Fruit fly (Drosophila melanogaster) whole organism, embryonic: ENCODE measurements around the gene CG11980.

Source experiments
- Atf3 ChIP-seq: fragments of 200-800 bp; sonication (Bioruptor generic); optimal IDR thresholded peaks from 3 replicates; lab custom pipeline; 2016; ENCODE audit warnings: missing biosample characterization, missing genetic modification characterization
- BtbVII ChIP-seq: fragments of 200-800 bp; sonication (Bioruptor generic); optimal IDR thresholded peaks from 3 replicates; lab custom pipeline; 2017; ENCODE audit warnings: missing biosample characterization, mild to moderate bottlenecking, missing genetic modification characterization
- CG10147 ChIP-seq: fragments of 200-800 bp; sonication (Bioruptor generic); optimal IDR thresholded peaks from 2 replicates; lab custom pipeline; 2019; ENCODE audit warnings: missing biosample characterization, mild to moderate bottlenecking, missing genetic modification characterization, moderate library complexity
- CG10431 ChIP-seq: fragments of 200-800 bp; sonication (Bioruptor generic); optimal IDR thresholded peaks from 3 replicates; lab custom pipeline; 2018; ENCODE audit warnings: missing biosample characterization, mild to moderate bottlenecking, missing genetic modification characterization
- CG11695 ChIP-seq: fragments of 200-800 bp; sonication (Bioruptor generic); IDR thresholded peaks from 3 replicates; pipeline ENCODE4 v1.3.6; 2022; ENCODE audit warnings: missing biosample characterization, missing genetic modification characterization
- CG12942 ChIP-seq: fragments of 200-800 bp; sonication (Bioruptor generic); optimal IDR thresholded peaks from 3 replicates; lab custom pipeline; 2016; ENCODE audit warnings: missing biosample characterization, missing genetic modification characterization
- CG15011 ChIP-seq: fragments of 200-800 bp; sonication (Bioruptor generic); optimal IDR thresholded peaks from 3 replicates; lab custom pipeline; 2018; ENCODE audit warnings: missing biosample characterization, mild to moderate bottlenecking, missing genetic modification characterization
- CG15269 ChIP-seq: fragments of 200-800 bp; sonication (Bioruptor generic); optimal IDR thresholded peaks from 2 replicates; lab custom pipeline; 2018; ENCODE audit warnings: missing biosample characterization, mild to moderate bottlenecking, missing genetic modification characterization, moderate library complexity
- CG1602 ChIP-seq: fragments of 200-800 bp; sonication (Bioruptor generic); optimal IDR thresholded peaks from 3 replicates; lab custom pipeline; 2016; ENCODE audit warnings: missing biosample characterization, missing genetic modification characterization
- CG1647 ChIP-seq: fragments of 200-800 bp; sonication (Bioruptor generic); optimal IDR thresholded peaks from 3 replicates; lab custom pipeline; 2016; ENCODE audit warnings: missing biosample characterization, missing genetic modification characterization
- CG17385 ChIP-seq: fragments of 200-800 bp; sonication (Bioruptor generic); optimal IDR thresholded peaks from 3 replicates; lab custom pipeline; 2018; ENCODE audit warnings: missing biosample characterization, mild to moderate bottlenecking, missing genetic modification characterization
- CG18619 ChIP-seq: fragments of 200-800 bp; sonication (Bioruptor generic); optimal IDR thresholded peaks from 3 replicates; lab custom pipeline; 2017; ENCODE audit warnings: missing biosample characterization, mild to moderate bottlenecking, missing genetic modification characterization
- CG2202 ChIP-seq: fragments of 200-800 bp; sonication (Bioruptor generic); optimal IDR thresholded peaks from 2 replicates; lab custom pipeline; 2018; ENCODE audit warnings: missing biosample characterization, mild to moderate bottlenecking, missing genetic modification characterization
- CG3163 ChIP-seq: fragments of 200-800 bp; sonication (Bioruptor generic); optimal IDR thresholded peaks from 3 replicates; lab custom pipeline; 2016; ENCODE audit warnings: missing biosample characterization, missing genetic modification characterization
- CG3847 ChIP-seq: fragments of 200-800 bp; sonication (Bioruptor generic); IDR thresholded peaks from 2 replicates; pipeline ENCODE4 v1.3.6; 2022; ENCODE audit warnings: missing biosample characterization, missing genetic modification characterization
- CG4424 ChIP-seq: fragments of 200-800 bp; sonication (Bioruptor generic); optimal IDR thresholded peaks from 3 replicates; lab custom pipeline; 2016; ENCODE audit warnings: missing biosample characterization, missing genetic modification characterization
- CG6683 ChIP-seq: fragments of 200-800 bp; sonication (Bioruptor generic); optimal IDR thresholded peaks from 2 replicates; lab custom pipeline; 2017; ENCODE audit warnings: missing biosample characterization, mild to moderate bottlenecking, missing genetic modification characterization, missing genetic modification reagents
- CG8290 ChIP-seq, 3 experiments: fragments of 200-800 bp; sonication (Bioruptor generic); optimal IDR thresholded peaks; 2 replicates each; lab custom pipeline; 2016 to 2019; ENCODE audit warnings: missing biosample characterization in 3 of 3, missing genetic modification characterization in 3 of 3, mild to moderate bottlenecking in 2 of 3, moderate library complexity in 1 of 3
- CG9797 ChIP-seq: fragments of 200-800 bp; sonication (Bioruptor generic); optimal IDR thresholded peaks from 3 replicates; lab custom pipeline; 2018; ENCODE audit warnings: missing biosample characterization, mild to moderate bottlenecking, missing genetic modification characterization
- D ChIP-seq, 2 experiments: fragments of 200-800 bp in 1 of 2; fragments of >200 bp in 1 of 2; sonication (Bioruptor generic) in 1 of 2; optimal IDR thresholded peaks; 2 replicates in 1 of 2; 3 replicates in 1 of 2; lab custom pipeline; 2017; ENCODE audit warnings: mild to moderate bottlenecking in 1 of 2, missing biosample characterization in 1 of 2, missing genetic modification characterization in 1 of 2, missing genetic modification reagents in 1 of 2
- Fer2 ChIP-seq: fragments of 200-800 bp; sonication (Bioruptor generic); optimal IDR thresholded peaks from 2 replicates; lab custom pipeline; 2018; ENCODE audit warnings: missing biosample characterization, mild to moderate bottlenecking, missing genetic modification characterization, moderate library complexity
- Hmr ChIP-seq: fragments of 200-800 bp; sonication (Bioruptor generic); optimal IDR thresholded peaks from 3 replicates; lab custom pipeline; 2017; ENCODE audit warnings: mild to moderate bottlenecking, missing biosample characterization, missing genetic modification reagents, missing genetic modification characterization
- MESR4 ChIP-seq: fragments of 200-800 bp; sonication (Bioruptor generic); optimal IDR thresholded peaks from 2 replicates; lab custom pipeline; 2018; ENCODE audit warnings: missing biosample characterization, mild to moderate bottlenecking, missing genetic modification characterization, moderate library complexity
- Nf-YC ChIP-seq: fragments of 200-800 bp; optimal IDR thresholded peaks from 3 replicates; lab custom pipeline; 2019; ENCODE audit warnings: missing biosample characterization, mild to moderate bottlenecking, missing genetic modification characterization, moderate library complexity
- Sox102F ChIP-seq: fragments of 200-800 bp; sonication (Bioruptor generic); optimal IDR thresholded peaks from 2 replicates; lab custom pipeline; 2018; ENCODE audit warnings: missing biosample characterization, mild to moderate bottlenecking, missing genetic modification characterization, moderate library complexity
- Ssrp ChIP-seq: fragments of 200-800 bp; sonication (Bioruptor generic); optimal IDR thresholded peaks from 2 replicates; lab custom pipeline; 2018; ENCODE audit warnings: missing biosample characterization, mild to moderate bottlenecking, missing genetic modification characterization, moderate library complexity
- aop ChIP-seq: fragments of 200-800 bp; sonication (Bioruptor generic); IDR thresholded peaks from 2 replicates; pipeline ENCODE4 v1.3.6; 2022; ENCODE audit warnings: missing biosample characterization, missing genetic modification characterization
- bcd ChIP-seq: fragments of 200-800 bp; sonication (Bioruptor generic); optimal IDR thresholded peaks from 2 replicates; lab custom pipeline; 2017; ENCODE audit warnings: missing biosample characterization, mild to moderate bottlenecking, missing genetic modification characterization
- bigmax ChIP-seq: fragments of 200-800 bp; sonication (Bioruptor generic); optimal IDR thresholded peaks from 2 replicates; lab custom pipeline; 2018; ENCODE audit warnings: missing biosample characterization, mild to moderate bottlenecking, missing genetic modification characterization
- btn ChIP-seq: fragments of 200-800 bp; sonication (Bioruptor generic); optimal IDR thresholded peaks from 2 replicates; lab custom pipeline; 2016; ENCODE audit warnings: missing biosample characterization, missing genetic modification characterization
- dmrt11E ChIP-seq: fragments of 200-800 bp; sonication (Bioruptor generic); optimal IDR thresholded peaks from 3 replicates; lab custom pipeline; 2018; ENCODE audit warnings: missing biosample characterization, mild to moderate bottlenecking, missing genetic modification characterization, moderate library complexity
- dpn ChIP-seq, 2 experiments: fragments of 200-800 bp; sonication (Bioruptor generic); optimal IDR thresholded peaks; 3 replicates each; lab custom pipeline; 2016; ENCODE audit warnings: missing biosample characterization in 2 of 2, missing genetic modification characterization in 2 of 2
- ewg ChIP-seq: fragments of 200-800 bp; sonication (Bioruptor generic); optimal IDR thresholded peaks from 3 replicates; lab custom pipeline; 2017; ENCODE audit warnings: mild to moderate bottlenecking, missing biosample characterization, missing genetic modification reagents, missing genetic modification characterization
- ftz-f1 ChIP-seq: fragments of 200-800 bp; sonication (Bioruptor generic); optimal IDR thresholded peaks from 2 replicates; lab custom pipeline; 2016; ENCODE audit warnings: missing biosample characterization, missing genetic modification characterization
- gem ChIP-seq: fragments of 200-800 bp; sonication (Bioruptor generic); optimal IDR thresholded peaks from 2 replicates; lab custom pipeline; 2019; ENCODE audit warnings: missing biosample characterization, mild to moderate bottlenecking, missing genetic modification characterization, moderate library complexity
- grau ChIP-seq: fragments of 200-800 bp; optimal IDR thresholded peaks from 3 replicates; lab custom pipeline; 2019; ENCODE audit warnings: missing biosample characterization, mild to moderate bottlenecking, missing genetic modification characterization, moderate library complexity
- gsb-n ChIP-seq: fragments of 200-800 bp; sonication (Bioruptor generic); optimal IDR thresholded peaks from 3 replicates; lab custom pipeline; 2018; ENCODE audit warnings: missing biosample characterization, mild to moderate bottlenecking, missing genetic modification characterization
- ind ChIP-seq: fragments of 200-800 bp; sonication (Bioruptor generic); optimal IDR thresholded peaks from 3 replicates; lab custom pipeline; 2016; ENCODE audit warnings: missing biosample characterization, missing genetic modification characterization
- jumu ChIP-seq: fragments of 200-800 bp; sonication (Bioruptor generic); optimal IDR thresholded peaks from 3 replicates; lab custom pipeline; 2016; ENCODE audit warnings: missing biosample characterization, missing genetic modification characterization
- klu ChIP-seq: fragments of 200-800 bp; sonication (Bioruptor generic); IDR thresholded peaks from 2 replicates; pipeline ENCODE4 v1.3.6; 2022; ENCODE audit warnings: missing biosample characterization, missing genetic modification characterization
- lilli ChIP-seq: fragments of 200-800 bp; sonication (Bioruptor generic); optimal IDR thresholded peaks from 3 replicates; lab custom pipeline; 2016; ENCODE audit warnings: missing biosample characterization, missing genetic modification characterization
- nmo ChIP-seq: fragments of 200-800 bp; sonication (Bioruptor generic); optimal IDR thresholded peaks from 2 replicates; lab custom pipeline; 2018; ENCODE audit warnings: missing biosample characterization, mild to moderate bottlenecking, missing genetic modification characterization, moderate library complexity
- prd ChIP-seq, 3 experiments: fragments of >200 bp in 2 of 3; fragments of 200-800 bp in 1 of 3; sonication (Bioruptor generic) in 1 of 3; optimal IDR thresholded peaks in 2 of 3; IDR thresholded peaks in 1 of 3; 2 replicates in 2 of 3; 3 replicates in 1 of 3; pipeline versions ENCODE4 v1.3.6 to Lab custom; 2017 to 2022; ENCODE audit warnings: missing biosample characterization in 1 of 3, missing genetic modification characterization in 1 of 3
- repo ChIP-seq: fragments of 200-800 bp; sonication (Bioruptor generic); optimal IDR thresholded peaks from 2 replicates; lab custom pipeline; 2016; ENCODE audit warnings: missing biosample characterization, missing genetic modification characterization
- schlank ChIP-seq: fragments of 200-800 bp; sonication (Bioruptor generic); optimal IDR thresholded peaks from 2 replicates; lab custom pipeline; 2018; ENCODE audit warnings: missing biosample characterization, mild to moderate bottlenecking, missing genetic modification characterization
- tio ChIP-seq: fragments of 200-800 bp; sonication (Bioruptor generic); optimal IDR thresholded peaks from 2 replicates; lab custom pipeline; 2017; ENCODE audit warnings: missing biosample characterization, missing genetic modification characterization, inconsistent platforms

CG11980 gene

DNA sequence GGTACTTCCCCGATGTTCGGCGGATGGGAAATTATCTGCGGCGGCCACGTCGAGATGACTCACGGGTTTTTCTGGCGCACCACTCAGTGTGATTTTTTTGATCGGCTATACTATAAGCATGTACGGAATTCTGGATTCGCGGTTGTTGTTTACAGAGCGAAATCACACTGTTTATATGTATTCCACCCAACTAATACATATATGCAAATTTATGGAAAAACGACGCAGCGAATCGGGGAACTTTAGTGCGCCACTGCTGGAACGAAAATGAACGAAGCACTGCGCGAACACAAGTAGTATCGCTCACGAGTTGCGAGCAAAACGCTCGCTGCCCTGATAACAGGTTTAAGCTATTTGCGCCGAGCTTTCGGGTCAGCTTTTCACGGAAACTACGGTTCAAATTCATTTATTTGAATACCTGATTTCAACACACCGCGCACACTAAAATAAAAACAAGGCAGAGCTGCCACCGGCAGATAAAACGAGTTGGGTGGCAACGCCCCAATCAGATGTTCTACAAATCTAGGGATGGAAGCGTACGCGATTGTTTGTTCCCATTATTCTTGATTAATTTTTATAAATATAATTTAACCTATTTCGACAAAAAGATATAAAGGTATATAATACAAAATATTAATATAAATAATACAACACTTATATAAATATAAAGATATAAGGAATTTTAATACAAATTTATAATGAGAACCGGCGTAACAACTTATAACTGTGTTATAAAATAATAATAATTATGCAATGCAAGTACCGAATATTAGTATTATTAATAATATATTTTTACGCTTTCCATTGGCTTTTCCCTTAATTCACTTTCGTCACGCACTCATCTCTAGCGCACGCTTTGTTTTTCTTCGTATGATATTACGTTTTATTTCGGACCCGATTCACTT, 44.0 kb downstream of the CG11980 start, which contains the start of gene Rel (continued):
- TF ChIP-seq D (optimal IDR thresholded peaks at IDR 0.05; lab: Kevin White, UChicago), result no peak
- peak; percentile 70 for TF ChIP-seq D (GFP tag; optimal IDR thresholded peaks at IDR 0.05; lab: Kevin White, UChicago)
- peak; percentile 43 for TF ChIP-seq tio (GFP tag; lab: Kevin White, UChicago)
- peak; percentile 70 for TF ChIP-seq CG18619 (GFP tag; lab: Kevin White, UChicago)
- peak; percentile 85 for TF ChIP-seq grau
- TF ChIP-seq bigmax (GFP tag; lab: Kevin White, UChicago), result no peak
- peak; percentile 59 for TF ChIP-seq bcd
- TF ChIP-seq CG3163 (GFP tag; lab: Kevin White, UChicago), result no peak
- TF ChIP-seq Atf3 (GFP tag; lab: Kevin White, UChicago), result no peak
- TF ChIP-seq ind (GFP tag; lab: Kevin White, UChicago), result peak; percentile 43
- TF ChIP-seq schlank, result peak; percentile 45
- peak; percentile 75 for TF ChIP-seq Ssrp (tag; lab: Kevin White, UChicago)
- TF ChIP-seq BtbVII (GFP tag; lab: Kevin White, UChicago), result peak; percentile 18
- TF ChIP-seq lilli, result peak; percentile 55
- TF ChIP-seq CG8290 (GFP tag; optimal IDR thresholded peaks at IDR 0.05; lab: Kevin White, UChicago), result peak; percentile 39
- TF ChIP-seq CG8290 (tag; optimal IDR thresholded peaks at IDR 0.05; lab: Kevin White, UChicago), result peak in 1 of 2 experiments; percentile 68
- no peak for TF ChIP-seq prd (optimal IDR thresholded peaks at IDR 0.05; lab: Kevin White, UChicago)
- TF ChIP-seq prd (GFP tag; IDR thresholded peaks at IDR 0.05; lab: Robert Waterston, UW), result no peak
- TF ChIP-seq klu (GFP tag; lab: Robert Waterston, UW), result no peak
- TF ChIP-seq Nf-YC (tag; lab: Kevin White, UChicago), result peak; percentile 73
- TF ChIP-seq gem (tag; lab: Kevin White, UChicago), result peak; percentile 89
- TF ChIP-seq nmo, result peak; percentile 87
- peak; percentile 15 for TF ChIP-seq CG1647 (GFP tag; lab: Kevin White, UChicago)
- TF ChIP-seq aop (GFP tag; lab: Robert Waterston, UW), result no peak
- TF ChIP-seq CG2202 (tag; lab: Kevin White, UChicago), result peak; percentile 2
- TF ChIP-seq dpn (GFP tag; optimal IDR thresholded peaks at IDR 0.05; lab: Kevin White, UChicago), result peak in 1 of 2 experiments; percentile 62
- TF ChIP-seq Sox102F (GFP tag; lab: Kevin White, UChicago), result peak; percentile 77
- TF ChIP-seq ewg (GFP tag; lab: Kevin White, UChicago), result peak; percentile 49
- no peak for TF ChIP-seq CG15011
- TF ChIP-seq ftz-f1, result peak; percentile 56
- peak; percentile 5 for TF ChIP-seq CG6683
- TF ChIP-seq btn (GFP tag; lab: Kevin White, UChicago), result peak; percentile 37
- TF ChIP-seq CG15269 (tag; lab: Kevin White, UChicago), result peak; percentile 78
- no peak for TF ChIP-seq repo
- no peak for TF ChIP-seq CG3847 (GFP tag; lab: Robert Waterston, UW)
- peak; percentile 50 for TF ChIP-seq CG4424 (GFP tag; lab: Kevin White, UChicago)
- TF ChIP-seq dmrt11E, result peak; percentile 82
- TF ChIP-seq CG12942 (GFP tag; lab: Kevin White, UChicago), result peak; percentile 31
- peak; percentile 57 for TF ChIP-seq CG17385 (GFP tag; lab: Kevin White, UChicago)
- TF ChIP-seq Hmr (GFP tag; lab: Kevin White, UChicago), result peak; percentile 34
- TF ChIP-seq MESR4 (GFP tag; lab: Kevin White, UChicago), result peak; percentile 27
- no peak for TF ChIP-seq jumu
- TF ChIP-seq CG9797 (GFP tag; lab: Kevin White, UChicago), result peak; percentile 6
- TF ChIP-seq CG11695, result no peak
- TF ChIP-seq gsb-n (tag; lab: Kevin White, UChicago), result peak; percentile 72
- TF ChIP-seq Fer2 (tag; lab: Kevin White, UChicago), result peak; percentile 37
- TF ChIP-seq CG10431 (GFP tag; lab: Kevin White, UChicago), result peak; percentile 41
- TF ChIP-seq CG10147 (GFP tag; lab: Kevin White, UChicago), result peak; percentile 74
- peak; percentile 54 for TF ChIP-seq CG1602 (GFP tag; lab: Kevin White, UChicago)
